Fruit fly (Drosophila melanogaster): ENCODE results near the gene RecQ5.
A peak's percentile ranks its signal among the peaks of the same experiment; 100 is the strongest.

The RecQ5 gene

DNA sequence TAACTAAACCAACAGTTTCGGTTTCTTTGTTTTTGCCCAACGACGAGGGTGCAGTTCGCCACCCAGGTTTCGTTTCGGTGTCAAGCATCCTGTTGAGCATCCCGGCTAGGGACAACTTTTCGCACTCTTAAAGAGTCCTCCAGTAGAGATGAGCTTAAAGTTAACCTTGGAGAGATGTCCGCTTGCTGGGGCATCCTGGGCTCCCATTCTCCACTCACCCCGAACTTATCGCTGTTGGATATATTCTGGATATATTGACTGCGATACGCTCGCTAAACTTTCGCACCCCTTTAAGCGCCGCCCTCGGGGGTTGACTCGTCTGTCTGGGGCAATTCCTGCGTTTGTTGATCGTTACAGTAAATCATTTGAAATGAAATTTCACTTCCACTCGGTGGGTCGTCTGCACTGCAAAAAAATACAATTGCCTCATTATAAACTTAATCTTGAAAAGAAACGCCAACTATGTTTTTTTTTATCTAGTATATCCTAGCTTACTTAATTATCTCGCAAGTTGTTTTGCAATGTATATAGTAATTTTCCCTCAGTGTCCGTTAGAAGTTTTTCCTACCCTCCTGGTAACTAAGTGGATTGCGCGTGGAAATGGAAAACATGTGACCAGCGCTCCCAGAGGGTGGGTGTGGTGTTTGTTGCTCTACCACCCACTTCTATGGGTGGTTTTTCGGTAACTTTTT lies 29.8 kb upstream of the RecQ5 start (continued):
- TF ChIP-seq CG32772 (GFP tag; IDR thresholded peaks at IDR 0.05) = peak; percentile 79
- TF ChIP-seq gce (GFP tag; IDR thresholded peaks at IDR 0.05) = peak; percentile 87
- peak; percentile 70 for TF ChIP-seq CG9932 (GFP tag; IDR thresholded peaks at IDR 0.05)
- peak; percentile 61 for TF ChIP-seq CG2202 (tag; optimal IDR thresholded peaks at IDR 0.05)
- TF ChIP-seq Hr3 (GFP tag; optimal IDR thresholded peaks at IDR 0.05) = peak; percentile 76
- TF ChIP-seq cwo (GFP tag; optimal IDR thresholded peaks at IDR 0.05) = peak; percentile 79
- peak; percentile 53 for TF ChIP-seq nau (GFP tag; optimal IDR thresholded peaks at IDR 0.05)
- peak; percentile 76 for TF ChIP-seq CG11696 (GFP tag; IDR thresholded peaks at IDR 0.05)
- TF ChIP-seq CG1647 (GFP tag; optimal IDR thresholded peaks at IDR 0.05) = peak; percentile 41
- TF ChIP-seq Hr78 (GFP tag; optimal IDR thresholded peaks at IDR 0.05) = peak in 1 of 2 experiments; percentile 2
- TF ChIP-seq seq (GFP tag; IDR thresholded peaks at IDR 0.05) = peak; percentile 89
- TF ChIP-seq dmrt99B (tag; optimal IDR thresholded peaks at IDR 0.05) = peak; percentile 83
- TF ChIP-seq nerfin-1 (tag; optimal IDR thresholded peaks at IDR 0.05) = peak; percentile 79
- peak; percentile 67 for TF ChIP-seq phol (tag; optimal IDR thresholded peaks at IDR 0.05)
- peak; percentile 48 for TF ChIP-seq CG10431 (GFP tag; optimal IDR thresholded peaks at IDR 0.05)
- peak; percentile 64 for TF ChIP-seq Bdp1 (GFP tag; optimal IDR thresholded peaks at IDR 0.05)
- peak; percentile 64 for TF ChIP-seq Ada2b (GFP tag; IDR thresholded peaks at IDR 0.05)
- peak in 1 of 3 experiments; percentile 70 for TF ChIP-seq lola (GFP tag; optimal IDR thresholded peaks at IDR 0.05)
- peak; percentile 57 for TF ChIP-seq CG12236 (GFP tag; optimal IDR thresholded peaks at IDR 0.05)
- peak; percentile 82 for TF ChIP-seq CG10979 (tag; optimal IDR thresholded peaks at IDR 0.05)
- TF ChIP-seq CG3407 (GFP tag; optimal IDR thresholded peaks at IDR 0.05) = peak; percentile 53
- peak; percentile 45 for TF ChIP-seq CG8281 (tag; optimal IDR thresholded peaks at IDR 0.05)
- TF ChIP-seq MBD-R2 (GFP tag; IDR thresholded peaks at IDR 0.05) = no peak
- peak; percentile 69 for TF ChIP-seq tio (GFP tag; optimal IDR thresholded peaks at IDR 0.05)
- peak; percentile 27 for TF ChIP-seq Dip3 (GFP tag; optimal IDR thresholded peaks at IDR 0.05)
- TF ChIP-seq CG15479 (GFP tag; optimal IDR thresholded peaks at IDR 0.05) = no peak
- peak; percentile 82 for TF ChIP-seq CG13894 (tag; optimal IDR thresholded peaks at IDR 0.05)
- peak; percentile 74; the same call in 1 of the 2 replicates for TF ChIP-seq peb (GFP tag; IDR thresholded peaks at IDR 0.05)
- peak; percentile 21 for TF ChIP-seq CG6254 (GFP tag; optimal IDR thresholded peaks at IDR 0.05)
- TF ChIP-seq chif (GFP tag; optimal IDR thresholded peaks at IDR 0.05) = peak; percentile 71 to 79
- TF ChIP-seq lab (GFP tag; optimal IDR thresholded peaks at IDR 0.05) = peak; percentile 66
- TF ChIP-seq kah (GFP tag; optimal IDR thresholded peaks at IDR 0.05) = no peak
- no peak for TF ChIP-seq sc (optimal IDR thresholded peaks at IDR 0.05)
- TF ChIP-seq sc (GFP tag; optimal IDR thresholded peaks at IDR 0.05) = peak; percentile 56
- peak; percentile 79 for TF ChIP-seq CG18262 (tag; optimal IDR thresholded peaks at IDR 0.05)
- peak; percentile 35 for TF ChIP-seq wek (GFP tag; optimal IDR thresholded peaks at IDR 0.05)
- peak; percentile 73 for TF ChIP-seq HHEX (GFP tag; optimal IDR thresholded peaks at IDR 0.05)
- no peak for TF ChIP-seq CG8359 (GFP tag; optimal IDR thresholded peaks at IDR 0.05; ENCODE audit: borderline replicate concordance)
- TF ChIP-seq Ets97D (GFP tag; optimal IDR thresholded peaks at IDR 0.05) = peak; percentile 41
- TF ChIP-seq ci (GFP tag; IDR thresholded peaks at IDR 0.05) = peak; percentile 94
- TF ChIP-seq slou (GFP tag; optimal IDR thresholded peaks at IDR 0.05) = peak; percentile 55
- peak; percentile 88 for TF ChIP-seq CG11695 (GFP tag; IDR thresholded peaks at IDR 0.05)
- peak; percentile 81 for TF ChIP-seq CG12659 (GFP tag; optimal IDR thresholded peaks at IDR 0.05)
- TF ChIP-seq CG18476 (GFP tag; optimal IDR thresholded peaks at IDR 0.05) = peak; percentile 60
- no peak for TF ChIP-seq hth (optimal IDR thresholded peaks at IDR 0.05)
- TF ChIP-seq CG14667 (GFP tag; IDR thresholded peaks at IDR 0.05) = peak; percentile 63
- TF ChIP-seq NC2α (GFP tag; optimal IDR thresholded peaks at IDR 0.05) = peak; percentile 73
- TF ChIP-seq tin (GFP tag; optimal IDR thresholded peaks at IDR 0.05) = peak; percentile 38
- TF ChIP-seq CG3995 (GFP tag; optimal IDR thresholded peaks at IDR 0.05) = no peak
